Fruit fly (Drosophila melanogaster): Measurements from ENCODE around the gene CREG.

Gene CREG

dm6 chr3R:17420338-17420737 lies 25.9 kb upstream of the CREG start, which contains the start of gene CG42835:
CG42835 (plus strand) TSS chr3R:17420638.
- TF ChIP-seq Gug (GFP tag; IDR thresholded peaks at IDR 0.05) (no peak), CG3032 (tag; optimal IDR thresholded peaks at IDR 0.05) (no peak), CG31627 (GFP tag; optimal IDR thresholded peaks at IDR 0.05) (no peak)

dm6 chr3R:17418459-17418858 lies 24.0 kb upstream of the CREG start, which contains the start of gene CG42834:
CG42834 (plus strand) TSS chr3R:17418759.
- no peak for TF ChIP-seq cyc (GFP tag; optimal IDR thresholded peaks at IDR 0.05)
- TF ChIP-seq CG8632 (GFP tag; optimal IDR thresholded peaks at IDR 0.05): no peak
- no peak for TF ChIP-seq Sox15 (GFP tag; optimal IDR thresholded peaks at IDR 0.05)
- no peak for TF ChIP-seq CG6854 (GFP tag; optimal IDR thresholded peaks at IDR 0.05)

- no peak for TF ChIP-seq CG8632 (GFP tag; optimal IDR thresholded peaks at IDR 0.05)
- TF ChIP-seq CG15336 (GFP tag; IDR thresholded peaks at IDR 0.05): no peak
- TF ChIP-seq acj6 (GFP tag; optimal IDR thresholded peaks at IDR 0.05): no peak
- no peak for TF ChIP-seq CG10669 (GFP tag; optimal IDR thresholded peaks at IDR 0.05)
- TF ChIP-seq lz (GFP tag; optimal IDR thresholded peaks at IDR 0.05): no peak
- no peak for TF ChIP-seq salr (GFP tag; optimal IDR thresholded peaks at IDR 0.05)
- TF ChIP-seq Blimp-1 (GFP tag; optimal IDR thresholded peaks at IDR 0.05): no peak
- TF ChIP-seq CG8319 (GFP tag; optimal IDR thresholded peaks at IDR 0.05): no peak
- no peak for TF ChIP-seq CG3032 (tag; optimal IDR thresholded peaks at IDR 0.05)
- TF ChIP-seq pdm3 (GFP tag; optimal IDR thresholded peaks at IDR 0.05): no peak
- TF ChIP-seq CG16779 (tag; optimal IDR thresholded peaks at IDR 0.05): no peak
- no peak for TF ChIP-seq CG6163 (GFP tag; IDR thresholded peaks at IDR 0.05)
Observed at dm6 chr3R:17417167-17417566, 22.7 kb upstream of the CREG start, which contains the start of gene CG33333. CG33333 (plus strand) TSS chr3R:17417467.

- TF ChIP-seq Eip78C (GFP tag) (no peak), svp (GFP tag) (peak; percentile 18)
Observed at dm6 chr3R:17415439-17415838, 21.0 kb upstream of the CREG start, which contains the start of gene CG5866. CG5866 (plus strand) TSS chr3R:17415739.

dm6 chr3R:17413601-17414000 lies 19.2 kb upstream of the CREG start, which contains the start of gene CG42822:
CG42822 (plus strand) TSS chr3R:17413901.
- no peak for TF ChIP-seq acj6 (GFP tag; optimal IDR thresholded peaks at IDR 0.05)
- TF ChIP-seq esn (GFP tag; optimal IDR thresholded peaks at IDR 0.05): no peak
- peak; percentile 6 for TF ChIP-seq svp (GFP tag)
- no peak for TF ChIP-seq CG11902 (GFP tag; optimal IDR thresholded peaks at IDR 0.05)

- TF ChIP-seq CG15336 (GFP tag; IDR thresholded peaks at IDR 0.05): no peak
- TF ChIP-seq CG9139 (GFP tag; optimal IDR thresholded peaks at IDR 0.05): no peak
- no peak for TF ChIP-seq topi (GFP tag; optimal IDR thresholded peaks at IDR 0.05)
- TF ChIP-seq Ets96B (tag; optimal IDR thresholded peaks at IDR 0.05): no peak
- no peak for TF ChIP-seq dsx (GFP tag; optimal IDR thresholded peaks at IDR 0.05; ENCODE audit: poor library complexity, severe bottlenecking)
- TF ChIP-seq Smox (GFP tag; optimal IDR thresholded peaks at IDR 0.05): no peak
- no peak for TF ChIP-seq esn (GFP tag; optimal IDR thresholded peaks at IDR 0.05)
- no peak for TF ChIP-seq Eip78C (GFP tag)
- TF ChIP-seq CG6808 (GFP tag; optimal IDR thresholded peaks at IDR 0.05): no peak
- TF ChIP-seq Sox14 (GFP tag; optimal IDR thresholded peaks at IDR 0.05): no peak
- TF ChIP-seq Hr38 (GFP tag; optimal IDR thresholded peaks at IDR 0.05): no peak
- no peak for TF ChIP-seq fd85E (GFP tag; optimal IDR thresholded peaks at IDR 0.05)
- TF ChIP-seq CG11294 (GFP tag; IDR thresholded peaks at IDR 0.05): no peak
- TF ChIP-seq CG3919 (GFP tag; optimal IDR thresholded peaks at IDR 0.05): no peak
- TF ChIP-seq Gug (GFP tag; IDR thresholded peaks at IDR 0.05): no peak
- TF ChIP-seq svp (GFP tag): no peak
- TF ChIP-seq Eip93F (GFP tag; optimal IDR thresholded peaks at IDR 0.05): no peak
- TF ChIP-seq CG10631 (GFP tag; optimal IDR thresholded peaks at IDR 0.05): no peak
Observed at dm6 chr3R:17412458-17413127, 18.2 kb upstream of the CREG start, which contains the start of gene CG42821. CG42821 (plus strand) TSS chr3R:17413077.
